Fruit fly (Drosophila melanogaster): ENCODE measurements around the gene Drsl6.
A peak's percentile ranks its signal among the peaks of the same experiment; 100 is the strongest.

Gene Drsl6

dm6 chr3L:3305430-3305829, 30.8 kb downstream of the Drsl6 start (continued):
- TF ChIP-seq crp (GFP tag; optimal IDR thresholded peaks at IDR 0.05) (no peak), CG13624 (GFP tag; optimal IDR thresholded peaks at IDR 0.05) (no peak), Oli (tag; optimal IDR thresholded peaks at IDR 0.05) (peak; percentile 26), Dip3 (GFP tag; optimal IDR thresholded peaks at IDR 0.05) (no peak), ems (GFP tag; optimal IDR thresholded peaks at IDR 0.05) (peak; percentile 12), CG10274 (GFP tag; optimal IDR thresholded peaks at IDR 0.05) (no peak), lola (GFP tag; optimal IDR thresholded peaks at IDR 0.05) (peak in 1 of 3 experiments; percentile 49), CG12391 (tag; optimal IDR thresholded peaks at IDR 0.05) (peak; percentile 6), hb (GFP tag; IDR thresholded peaks at IDR 0.05; ENCODE audit: partially characterized antibody) (no peak), CG1233 (GFP tag; optimal IDR thresholded peaks at IDR 0.05) (no peak), CG17328 (GFP tag; IDR thresholded peaks at IDR 0.05) (peak; percentile 19; the same call in 1 of the 2 replicates), insv (GFP tag; optimal IDR thresholded peaks at IDR 0.05) (no peak), gce (GFP tag; IDR thresholded peaks at IDR 0.05) (no peak), ATbp (GFP tag; optimal IDR thresholded peaks at IDR 0.05) (peak; percentile 76), p53 (GFP tag; optimal IDR thresholded peaks at IDR 0.05) (no peak), gem (tag; optimal IDR thresholded peaks at IDR 0.05) (peak; percentile 61), cwo (GFP tag; optimal IDR thresholded peaks at IDR 0.05) (no peak), Ptx1 (GFP tag; IDR thresholded peaks at IDR 0.05) (no peak), CG11093 (GFP tag; IDR thresholded peaks at IDR 0.05) (no peak), trh (GFP tag; optimal IDR thresholded peaks at IDR 0.05) (peak; percentile 45), CG15011 (GFP tag; optimal IDR thresholded peaks at IDR 0.05) (no peak), CG10462 (GFP tag; optimal IDR thresholded peaks at IDR 0.05) (peak; percentile 23), CG2120 (GFP tag; optimal IDR thresholded peaks at IDR 0.05) (no peak), HLH3B (GFP tag; IDR thresholded peaks at IDR 0.05) (no peak), MESR4 (GFP tag; optimal IDR thresholded peaks at IDR 0.05) (no peak), wdn (GFP tag; IDR thresholded peaks at IDR 0.05) (no peak), z (GFP tag; IDR thresholded peaks at IDR 0.05) (peak; percentile 58; the same call in 2 of the 3 replicates), CG34376 (GFP tag; optimal IDR thresholded peaks at IDR 0.05) (no peak), CG2116 (GFP tag; optimal IDR thresholded peaks at IDR 0.05) (no peak), Xbp1 (GFP tag; optimal IDR thresholded peaks at IDR 0.05) (peak; percentile 13), toy (GFP tag; IDR thresholded peaks at IDR 0.05) (no peak), CG14050 (GFP tag; IDR thresholded peaks at IDR 0.05) (no peak), crc (GFP tag; optimal IDR thresholded peaks at IDR 0.05) (no peak), Nf-YC (tag; optimal IDR thresholded peaks at IDR 0.05) (no peak), Chrac-16 (GFP tag; optimal IDR thresholded peaks at IDR 0.05) (no peak), lbe (GFP tag; optimal IDR thresholded peaks at IDR 0.05) (no peak), CG12104 (GFP tag; optimal IDR thresholded peaks at IDR 0.05) (peak; percentile 3), H15 (GFP tag; IDR thresholded peaks at IDR 0.05) (no peak), CG7839 (tag; optimal IDR thresholded peaks at IDR 0.05) (peak; percentile 14), sisA (GFP tag; IDR thresholded peaks at IDR 0.05) (no peak), CG12236 (GFP tag; optimal IDR thresholded peaks at IDR 0.05) (no peak), Antp (GFP tag; optimal IDR thresholded peaks at IDR 0.05) (no peak), CG1792 (GFP tag; optimal IDR thresholded peaks at IDR 0.05) (peak; percentile 58), CG1602 (GFP tag; optimal IDR thresholded peaks at IDR 0.05) (no peak), CG4854 (GFP tag; optimal IDR thresholded peaks at IDR 0.05) (no peak), chm (GFP tag; IDR thresholded peaks at IDR 0.05) (no peak), CG18619 (GFP tag; optimal IDR thresholded peaks at IDR 0.05) (peak; percentile 28), CG5180 (GFP tag; optimal IDR thresholded peaks at IDR 0.05) (no peak), CG15601 (tag; optimal IDR thresholded peaks at IDR 0.05) (peak; percentile 34), slou (GFP tag; optimal IDR thresholded peaks at IDR 0.05) (no peak), CG15073 (GFP tag; optimal IDR thresholded peaks at IDR 0.05) (no peak), Myb (GFP tag; optimal IDR thresholded peaks at IDR 0.05) (no peak)

All from whole organism, embryonic.